Fruit fly (Drosophila melanogaster) whole organism, embryonic: ENCODE results near the gene CG9948.

ENCODE experiments used
- Atf6 ChIP-seq: fragments of 200-800 bp; sonication (Bioruptor generic); IDR thresholded peaks from 2 replicates; pipeline ENCODE4 v1.3.6; 2022; ENCODE audit warnings: missing biosample characterization, missing genetic modification characterization
- Bdp1 ChIP-seq: fragments of 200-800 bp; sonication (Bioruptor generic); optimal IDR thresholded peaks from 3 replicates; lab custom pipeline; 2016; ENCODE audit warnings: missing biosample characterization, missing genetic modification characterization
- C15 ChIP-seq: fragments of 200-800 bp; sonication (Bioruptor generic); IDR thresholded peaks from 3 replicates; pipeline ENCODE4 v1.3.6; 2022; ENCODE audit warnings: missing biosample characterization, missing genetic modification characterization
- CG10979 ChIP-seq: fragments of 200-800 bp; sonication (Bioruptor generic); optimal IDR thresholded peaks from 2 replicates; lab custom pipeline; 2018; ENCODE audit warnings: missing biosample characterization, mild to moderate bottlenecking, missing genetic modification characterization, moderate library complexity
- CG11560 ChIP-seq: fragments of 200-800 bp; sonication (Bioruptor generic); IDR thresholded peaks from 3 replicates; pipeline ENCODE4 v1.3.6; 2022; ENCODE audit warnings: missing biosample characterization, missing genetic modification characterization
- CG12236 ChIP-seq: fragments of 200-800 bp; sonication (Bioruptor generic); optimal IDR thresholded peaks from 2 replicates; lab custom pipeline; 2016; ENCODE audit warnings: missing biosample characterization, missing genetic modification characterization
- CG12299 ChIP-seq: fragments of 200-800 bp; sonication (Bioruptor generic); optimal IDR thresholded peaks from 2 replicates; lab custom pipeline; 2018; ENCODE audit warnings: missing biosample characterization, mild to moderate bottlenecking, missing genetic modification characterization
- CG15269 ChIP-seq: fragments of 200-800 bp; sonication (Bioruptor generic); optimal IDR thresholded peaks from 2 replicates; lab custom pipeline; 2018; ENCODE audit warnings: missing biosample characterization, mild to moderate bottlenecking, missing genetic modification characterization, moderate library complexity
- CG15601 ChIP-seq: fragments of 200-800 bp; sonication (Bioruptor generic); optimal IDR thresholded peaks from 3 replicates; lab custom pipeline; 2019; ENCODE audit warnings: missing biosample characterization, mild to moderate bottlenecking, missing genetic modification characterization, moderate library complexity
- CG1603 ChIP-seq: fragments of 200-800 bp; sonication (Bioruptor generic); optimal IDR thresholded peaks from 2 replicates; lab custom pipeline; 2019; ENCODE audit warnings: missing biosample characterization, mild to moderate bottlenecking, missing genetic modification characterization, moderate library complexity
- CG17829 ChIP-seq: fragments of 200-800 bp; optimal IDR thresholded peaks from 2 replicates; lab custom pipeline; 2019; ENCODE audit warnings: missing biosample characterization, mild to moderate bottlenecking, missing genetic modification characterization, moderate library complexity
- CG18619 ChIP-seq: fragments of 200-800 bp; sonication (Bioruptor generic); optimal IDR thresholded peaks from 3 replicates; lab custom pipeline; 2017; ENCODE audit warnings: missing biosample characterization, mild to moderate bottlenecking, missing genetic modification characterization
- CG2678 ChIP-seq: fragments of 200-800 bp; sonication (Bioruptor generic); optimal IDR thresholded peaks from 3 replicates; lab custom pipeline; 2019; ENCODE audit warnings: missing biosample characterization, mild to moderate bottlenecking, missing genetic modification characterization, moderate library complexity
- CG3838 ChIP-seq: fragments of 200-800 bp; sonication (Bioruptor generic); optimal IDR thresholded peaks from 3 replicates; lab custom pipeline; 2016; ENCODE audit warnings: missing biosample characterization, missing genetic modification characterization
- CG4328 ChIP-seq: fragments of 200-800 bp; sonication (Bioruptor generic); optimal IDR thresholded peaks from 3 replicates; lab custom pipeline; 2017; ENCODE audit warnings: missing biosample characterization, missing genetic modification reagents, missing genetic modification characterization
- CG7372 ChIP-seq: fragments of 200-800 bp; sonication (Bioruptor generic); IDR thresholded peaks from 2 replicates; pipeline ENCODE4 v1.3.6; 2022; ENCODE audit warnings: missing biosample characterization, missing genetic modification characterization
- CG7839 ChIP-seq: fragments of 200-800 bp; sonication (Bioruptor generic); optimal IDR thresholded peaks from 3 replicates; lab custom pipeline; 2018; ENCODE audit warnings: missing biosample characterization, mild to moderate bottlenecking, missing genetic modification characterization, moderate library complexity
- CG9932 ChIP-seq: fragments of 200-800 bp; sonication (Bioruptor generic); IDR thresholded peaks from 2 replicates; pipeline ENCODE4 v1.3.6; 2022; ENCODE audit warnings: missing biosample characterization, missing genetic modification characterization
- CHES-1-like ChIP-seq: fragments of 200-800 bp; sonication (Bioruptor generic); optimal IDR thresholded peaks from 2 replicates; lab custom pipeline; 2016; ENCODE audit warnings: missing biosample characterization, missing genetic modification characterization
- CkIIα-i1 ChIP-seq: fragments of 200-800 bp; sonication (Bioruptor generic); IDR thresholded peaks from 2 replicates; pipeline ENCODE4 v1.3.6; 2022; ENCODE audit warnings: missing biosample characterization, missing genetic modification characterization
- Dip2 ChIP-seq: fragments of 200-800 bp; sonication (Bioruptor generic); IDR thresholded peaks from 2 replicates; pipeline ENCODE4 v1.3.6; 2022; ENCODE audit warnings: missing biosample characterization, missing genetic modification characterization
- Doc3 ChIP-seq: fragments of 200-800 bp; sonication (Bioruptor generic); IDR thresholded peaks from 3 replicates; pipeline ENCODE4 v1.3.6; 2022; ENCODE audit warnings: missing biosample characterization, missing genetic modification characterization; ENCODE audit not compliant: partially characterized antibody
- HLH4C ChIP-seq: fragments of 200-800 bp; sonication (Bioruptor generic); IDR thresholded peaks from 3 replicates; pipeline ENCODE4 v1.3.6; 2022; ENCODE audit warnings: missing biosample characterization, missing genetic modification characterization; ENCODE audit not compliant: partially characterized antibody
- Kr ChIP-seq: fragments of 200-800 bp; sonication (Bioruptor generic); optimal IDR thresholded peaks from 2 replicates; lab custom pipeline; 2017; ENCODE audit warnings: missing biosample characterization, mild to moderate bottlenecking, missing genetic modification characterization
- Mad ChIP-seq: fragments of 200-800 bp; sonication (Bioruptor generic); optimal IDR thresholded peaks from 2 replicates; lab custom pipeline; 2016; ENCODE audit warnings: missing biosample characterization, missing genetic modification characterization
- Meics ChIP-seq: fragments of 200-800 bp; sonication (Bioruptor generic); optimal IDR thresholded peaks from 2 replicates; lab custom pipeline; 2017; ENCODE audit warnings: missing biosample characterization, mild to moderate bottlenecking, missing genetic modification characterization
- NFAT ChIP-seq: fragments of 200-800 bp; sonication (Bioruptor generic); IDR thresholded peaks from 2 replicates; pipeline ENCODE4 v1.3.6; 2022; ENCODE audit warnings: missing biosample characterization, missing genetic modification characterization
- Neu2 ChIP-seq: fragments of 200-800 bp; sonication (Bioruptor generic); optimal IDR thresholded peaks from 3 replicates; lab custom pipeline; 2016; ENCODE audit warnings: missing biosample characterization, missing genetic modification characterization, borderline replicate concordance
- Six4 ChIP-seq: fragments of 200-800 bp; sonication (Bioruptor generic); optimal IDR thresholded peaks from 2 replicates; lab custom pipeline; 2016; ENCODE audit warnings: missing biosample characterization, missing genetic modification characterization
- Taf1 ChIP-seq: fragments of 200-800 bp; sonication (Bioruptor generic); IDR thresholded peaks from 2 replicates; pipeline ENCODE4 v1.3.6; 2022; ENCODE audit warnings: missing biosample characterization, missing genetic modification characterization
- ase ChIP-seq: fragments of 200-800 bp; sonication (Bioruptor generic); IDR thresholded peaks from 3 replicates; pipeline ENCODE4 v1.3.6; 2022; ENCODE audit warnings: missing biosample characterization, missing genetic modification characterization
- bbx ChIP-seq: fragments of 200-800 bp; sonication (Bioruptor generic); IDR thresholded peaks from 2 replicates; pipeline ENCODE4 v1.3.6; 2022; ENCODE audit warnings: missing biosample characterization, missing genetic modification characterization; ENCODE audit not compliant: partially characterized antibody
- chif ChIP-seq, 2 experiments: fragments of 200-800 bp; sonication (Bioruptor generic); optimal IDR thresholded peaks; 3 replicates each; lab custom pipeline; 2016; ENCODE audit warnings: missing biosample characterization in 2 of 2, missing genetic modification characterization in 2 of 2
- crc ChIP-seq: fragments of 200-800 bp; sonication (Bioruptor generic); optimal IDR thresholded peaks from 2 replicates; lab custom pipeline; 2016; ENCODE audit warnings: missing biosample characterization, missing genetic modification characterization
- danr ChIP-seq: fragments of 200-800 bp; sonication (Bioruptor generic); IDR thresholded peaks from 2 replicates; pipeline ENCODE4 v1.3.6; 2022; ENCODE audit warnings: missing biosample characterization, missing genetic modification characterization
- dimm ChIP-seq: fragments of 200-800 bp; sonication (Bioruptor generic); IDR thresholded peaks from 2 replicates; pipeline ENCODE4 v1.3.6; 2022; ENCODE audit warnings: missing biosample characterization, missing genetic modification characterization
- dysf ChIP-seq: fragments of 200-800 bp; sonication (Bioruptor generic); IDR thresholded peaks from 3 replicates; pipeline ENCODE4 v1.3.6; 2022; ENCODE audit warnings: missing biosample characterization, missing genetic modification characterization
- fd102C ChIP-seq: fragments of 200-800 bp; sonication (Bioruptor generic); optimal IDR thresholded peaks from 2 replicates; lab custom pipeline; 2018; ENCODE audit warnings: missing biosample characterization, mild to moderate bottlenecking, missing genetic modification characterization, moderate library complexity
- gcm ChIP-seq: fragments of 200-800 bp; sonication (Bioruptor generic); optimal IDR thresholded peaks from 2 replicates; lab custom pipeline; 2019; ENCODE audit warnings: missing biosample characterization, mild to moderate bottlenecking, missing genetic modification characterization, moderate library complexity
- insv ChIP-seq, 2 experiments: fragments of 200-800 bp; sonication (Bioruptor generic); optimal IDR thresholded peaks; 3 replicates each; lab custom pipeline; 2016 to 2018; ENCODE audit warnings: missing biosample characterization in 2 of 2, missing genetic modification characterization in 2 of 2
- lilli ChIP-seq: fragments of 200-800 bp; sonication (Bioruptor generic); optimal IDR thresholded peaks from 3 replicates; lab custom pipeline; 2016; ENCODE audit warnings: missing biosample characterization, missing genetic modification characterization
- onecut ChIP-seq: fragments of 200-800 bp; sonication (Bioruptor generic); IDR thresholded peaks from 2 replicates; pipeline ENCODE4 v1.3.6; 2022; ENCODE audit warnings: missing biosample characterization, missing genetic modification characterization
- pan ChIP-seq, 4 experiments: fragments of >200 bp in 3 of 4; fragments of 200-800 bp in 1 of 4; sonication (Bioruptor generic) in 1 of 4; optimal IDR thresholded peaks in 3 of 4; IDR thresholded peaks in 1 of 4; 2 replicates each; pipeline versions ENCODE4 v1.3.6 to Lab custom; 2017 to 2022; ENCODE audit warnings: missing biosample characterization in 2 of 4, missing genetic modification characterization in 2 of 4, mixed read lengths in 1 of 4
- psq ChIP-seq: fragments of 200-800 bp; sonication (Bioruptor generic); optimal IDR thresholded peaks from 2 replicates; lab custom pipeline; 2017; ENCODE audit warnings: missing biosample characterization, missing genetic modification characterization
- sd ChIP-seq: fragments of 200-800 bp; sonication (Bioruptor generic); optimal IDR thresholded peaks from 3 replicates; lab custom pipeline; 2018; ENCODE audit warnings: missing biosample characterization, mild to moderate bottlenecking, missing genetic modification characterization, moderate library complexity
- tup ChIP-seq: fragments of 200-800 bp; sonication (Bioruptor generic); optimal IDR thresholded peaks from 2 replicates; lab custom pipeline; 2016; ENCODE audit warnings: missing biosample characterization, mild to moderate bottlenecking, missing genetic modification characterization, moderate library complexity
- twi ChIP-seq: fragments of 200-800 bp; optimal IDR thresholded peaks from 2 replicates; lab custom pipeline; 2019; ENCODE audit warnings: missing biosample characterization, mild to moderate bottlenecking, missing genetic modification characterization, moderate library complexity
- zen ChIP-seq: fragments of 200-800 bp; sonication (Bioruptor generic); optimal IDR thresholded peaks from 3 replicates; lab custom pipeline; 2018; ENCODE audit warnings: missing biosample characterization, mild to moderate bottlenecking, missing genetic modification characterization, moderate library complexity
- zen2 ChIP-seq: fragments of 200-800 bp; sonication (Bioruptor generic); IDR thresholded peaks from 3 replicates; pipeline ENCODE4 v1.3.6; 2022; ENCODE audit warnings: missing biosample characterization, missing genetic modification characterization; ENCODE audit not compliant: partially characterized antibody

CG9948 gene

dm6 chr3L:6964488-6965152 lies 8.8 kb downstream of the CG9948 start, which contains the start of gene sgl (continued):
- peak; percentile 20 for TF ChIP-seq CG12236 (GFP tag; lab: Kevin White, UChicago)
- TF ChIP-seq lilli (GFP tag; lab: Kevin White, UChicago): peak; percentile 20
- TF ChIP-seq ase (GFP tag; lab: Robert Waterston, UW): no peak
- peak; percentile 82 for TF ChIP-seq CG15601 (tag; lab: Kevin White, UChicago)
- peak; percentile 49; the same call in 1 of the 3 replicates for TF ChIP-seq HLH4C (GFP tag; lab: Robert Waterston, UW)
- no peak for TF ChIP-seq twi (tag; lab: Kevin White, UChicago)
- peak; percentile 48 for TF ChIP-seq CHES-1-like (GFP tag; lab: Kevin White, UChicago)
- TF ChIP-seq CG9932 (GFP tag; lab: Robert Waterston, UW): peak; percentile 48
- peak; percentile 97 for TF ChIP-seq psq (GFP tag; lab: Kevin White, UChicago)
- peak; percentile 26 for TF ChIP-seq CG7839 (tag; lab: Kevin White, UChicago)
- 0 out of 3 replicates have a peak, but pooled peaks have one; percentile 10 for TF ChIP-seq dysf (GFP tag; lab: Robert Waterston, UW)
- no peak for TF ChIP-seq Dip2
- no peak for TF ChIP-seq CG7372
- peak; percentile 2 for TF ChIP-seq Meics
- TF ChIP-seq Bdp1 (GFP tag; lab: Kevin White, UChicago): no peak
- TF ChIP-seq CG17829: peak; percentile 67
- peak; percentile 43; the same call in 1 of the 3 replicates for TF ChIP-seq Doc3 (GFP tag; lab: Robert Waterston, UW)
- TF ChIP-seq dimm (GFP tag; lab: Robert Waterston, UW): no peak
- TF ChIP-seq CG3838 (GFP tag; lab: Kevin White, UChicago): peak; percentile 7
- TF ChIP-seq tup (GFP tag; lab: Kevin White, UChicago): no peak
- TF ChIP-seq Neu2: no peak
- TF ChIP-seq Mad (GFP tag; lab: Kevin White, UChicago): peak; percentile 62
- no peak for TF ChIP-seq zen2
- TF ChIP-seq Six4 (GFP tag; lab: Kevin White, UChicago): no peak
- peak; percentile 68 for TF ChIP-seq bbx
- no peak for TF ChIP-seq sd (tag; lab: Kevin White, UChicago)
- no peak for TF ChIP-seq C15
- TF ChIP-seq CG11560 (tag; lab: Robert Waterston, UW): no peak
- TF ChIP-seq CG18619 (GFP tag; lab: Kevin White, UChicago): no peak
- peak; percentile 30 for TF ChIP-seq zen
- TF ChIP-seq NFAT: peak; percentile 64; the same call in 1 of the 2 replicates
- TF ChIP-seq chif (GFP tag; optimal IDR thresholded peaks at IDR 0.05; lab: Kevin White, UChicago): no peak
- peak; percentile 42; the same call in 1 of the 2 replicates for TF ChIP-seq Atf6
- peak; percentile 22 for TF ChIP-seq CG10979 (tag; lab: Kevin White, UChicago)
- TF ChIP-seq Taf1 (GFP tag; lab: Robert Waterston, UW): no peak
- TF ChIP-seq CG4328 (GFP tag; lab: Kevin White, UChicago): no peak
- no peak for TF ChIP-seq fd102C (GFP tag; lab: Kevin White, UChicago)
- no peak for TF ChIP-seq pan (optimal IDR thresholded peaks at IDR 0.05; lab: Kevin White, UChicago)
- TF ChIP-seq pan (GFP tag; optimal IDR thresholded peaks at IDR 0.05 in 1 of 2, IDR thresholded peaks at IDR 0.05 in 1 of 2): peak in 1 of 2 experiments; percentile 48
- TF ChIP-seq crc: no peak
- TF ChIP-seq CG12299 (tag; lab: Kevin White, UChicago): no peak
- peak; percentile 40 for TF ChIP-seq CG15269 (tag; lab: Kevin White, UChicago)
- no peak for TF ChIP-seq Kr (GFP tag; lab: Kevin White, UChicago)
- TF ChIP-seq CkIIα-i1 (GFP tag; lab: Robert Waterston, UW): no peak
- TF ChIP-seq CG1603: peak; percentile 38
- no peak for TF ChIP-seq danr (GFP tag; lab: Robert Waterston, UW)
- TF ChIP-seq gcm: peak; percentile 56
- TF ChIP-seq CG2678: peak; percentile 51
- peak; percentile 73 for TF ChIP-seq onecut (GFP tag; lab: Robert Waterston, UW)
- peak; percentile 41 to 93 for TF ChIP-seq insv (GFP tag; optimal IDR thresholded peaks at IDR 0.05; lab: Kevin White, UChicago)
